Fruit fly (Drosophila melanogaster) whole organism, pupa: ENCODE data around the gene HSPBAP1.

Experiments used
- CG10348 ChIP-seq: fragments of 200-800 bp; sonication (Bioruptor generic); IDR thresholded peaks from 2 replicates; pipeline ENCODE4 v1.3.6; 2022; ENCODE audit warnings: missing biosample characterization, missing genetic modification characterization
- CG12605 ChIP-seq: fragments of 200-800 bp; sonication (Bioruptor generic); IDR thresholded peaks from 2 replicates; pipeline ENCODE4 v1.3.6; 2022; ENCODE audit warnings: missing biosample characterization, missing genetic modification characterization
- CG13204 ChIP-seq: fragments of 200-800 bp; sonication (Bioruptor generic); optimal IDR thresholded peaks from 2 replicates; lab custom pipeline; 2018; ENCODE audit warnings: missing biosample characterization, mild to moderate bottlenecking, missing genetic modification characterization, moderate library complexity
- CG14655 ChIP-seq: fragments of 200-800 bp; sonication (Bioruptor generic); optimal IDR thresholded peaks from 3 replicates; lab custom pipeline; 2017; ENCODE audit warnings: mild to moderate bottlenecking, missing biosample characterization, missing genetic modification reagents, missing genetic modification characterization
- CG15710 ChIP-seq: fragments of 200-800 bp; sonication (Bioruptor generic); optimal IDR thresholded peaks from 2 replicates; lab custom pipeline; 2018; ENCODE audit warnings: missing biosample characterization, mild to moderate bottlenecking, missing genetic modification characterization, moderate library complexity
- CG17806 ChIP-seq: fragments of 200-800 bp; sonication (Bioruptor generic); optimal IDR thresholded peaks from 2 replicates; lab custom pipeline; 2018; ENCODE audit warnings: missing biosample characterization, mild to moderate bottlenecking, missing genetic modification characterization, moderate library complexity
- CG32121 ChIP-seq: fragments of 200-800 bp; sonication (Bioruptor generic); IDR thresholded peaks from 2 replicates; pipeline ENCODE4 v1.3.6; 2022; ENCODE audit warnings: missing biosample characterization, missing genetic modification characterization
- CG34367 ChIP-seq: fragments of 200-800 bp; sonication (Bioruptor generic); optimal IDR thresholded peaks from 2 replicates; lab custom pipeline; 2018; ENCODE audit warnings: missing biosample characterization, mild to moderate bottlenecking, missing genetic modification characterization
- CG4496 ChIP-seq: fragments of 200-800 bp; sonication (Bioruptor generic); IDR thresholded peaks from 3 replicates; pipeline ENCODE4 v1.3.6; 2022; ENCODE audit warnings: missing biosample characterization, missing genetic modification characterization
- CG8159 ChIP-seq: fragments of 200-800 bp; sonication (Bioruptor generic); optimal IDR thresholded peaks from 3 replicates; lab custom pipeline; 2018; ENCODE audit warnings: missing biosample characterization, mild to moderate bottlenecking, missing genetic modification characterization, moderate library complexity
- CG8301 ChIP-seq: fragments of 200-800 bp; sonication (Bioruptor generic); optimal IDR thresholded peaks from 2 replicates; lab custom pipeline; 2018; ENCODE audit warnings: missing biosample characterization, mild to moderate bottlenecking, missing genetic modification characterization
- CG9948 ChIP-seq: fragments of 200-800 bp; sonication (Bioruptor generic); optimal IDR thresholded peaks from 2 replicates; lab custom pipeline; 2018; ENCODE audit warnings: missing biosample characterization, mild to moderate bottlenecking, missing genetic modification characterization, moderate library complexity
- D1 ChIP-seq: fragments of 200-800 bp; sonication (Bioruptor generic); optimal IDR thresholded peaks from 2 replicates; lab custom pipeline; 2018; ENCODE audit warnings: missing biosample characterization, mild to moderate bottlenecking, missing genetic modification characterization, moderate library complexity
- EcR ChIP-seq: fragments of 200-800 bp; sonication (Bioruptor generic); optimal IDR thresholded peaks from 3 replicates; lab custom pipeline; 2019; ENCODE audit warnings: missing biosample characterization, missing genetic modification characterization, mild to moderate bottlenecking, moderate library complexity, missing genetic modification reagents
- Ets98B ChIP-seq: fragments of 200-800 bp; sonication (Bioruptor generic); IDR thresholded peaks from 2 replicates; pipeline ENCODE4 v1.3.6; 2022; ENCODE audit warnings: missing biosample characterization, missing genetic modification characterization
- Pif1A ChIP-seq: fragments of 200-800 bp; sonication (Bioruptor generic); optimal IDR thresholded peaks from 3 replicates; lab custom pipeline; 2016; ENCODE audit warnings: missing biosample characterization, missing genetic modification characterization
- Pif1B ChIP-seq: fragments of 200-800 bp; sonication (Bioruptor generic); optimal IDR thresholded peaks from 3 replicates; lab custom pipeline; 2016; ENCODE audit warnings: missing biosample characterization, missing genetic modification characterization
- Snoo ChIP-seq: fragments of 200-800 bp; sonication (Bioruptor generic); optimal IDR thresholded peaks from 3 replicates; lab custom pipeline; 2017; ENCODE audit warnings: missing biosample characterization, mild to moderate bottlenecking, missing genetic modification characterization, inconsistent platforms
- fd96Ca ChIP-seq: fragments of 200-800 bp; sonication (Bioruptor generic); IDR thresholded peaks from 3 replicates; pipeline ENCODE4 v1.3.6; 2022; ENCODE audit warnings: missing biosample characterization, missing genetic modification characterization
- gl ChIP-seq: fragments of 200-800 bp; sonication (Bioruptor generic); optimal IDR thresholded peaks from 2 replicates; lab custom pipeline; 2018; ENCODE audit warnings: missing biosample characterization, mild to moderate bottlenecking, missing genetic modification characterization
- rn ChIP-seq: fragments of 200-800 bp; sonication (Bioruptor generic); IDR thresholded peaks from 2 replicates; pipeline ENCODE4 v1.3.6; 2022; ENCODE audit warnings: missing biosample characterization, missing genetic modification characterization

Gene HSPBAP1

dm6 chr3R:27706581-27707181 lies 11.6 kb downstream of the HSPBAP1 start, which contains the start of the genes CROT and CG12877:
TSS of gene CROT (minus strand) at chr3R:27706751.
TSS of gene CG12877 (plus strand) at chr3R:27707100.
- TF ChIP-seq CG12605 (GFP tag; lab: Robert Waterston, UW): no peak
- TF ChIP-seq EcR: no peak
- TF ChIP-seq CG13204 (GFP tag; lab: Kevin White, UChicago): no peak
- TF ChIP-seq CG17806 (tag; lab: Kevin White, UChicago): peak; percentile 67
- no peak for TF ChIP-seq gl
- peak; percentile 76 for TF ChIP-seq CG9948 (tag; lab: Kevin White, UChicago)
- TF ChIP-seq fd96Ca: peak; percentile 82
- peak; percentile 73 for TF ChIP-seq CG34367 (tag; lab: Kevin White, UChicago)
- TF ChIP-seq Pif1B (GFP tag; lab: Kevin White, UChicago): peak; percentile 61
- peak; percentile 79 for TF ChIP-seq CG15710 (tag; lab: Kevin White, UChicago)
- TF ChIP-seq CG32121 (GFP tag; lab: Robert Waterston, UW): peak; percentile 75
- peak; percentile 49; the same call in 1 of the 2 replicates for TF ChIP-seq rn (GFP tag; lab: Robert Waterston, UW)
- TF ChIP-seq CG8159 (tag; lab: Kevin White, UChicago): peak; percentile 75
- peak; percentile 54 for TF ChIP-seq Pif1A (GFP tag; lab: Kevin White, UChicago)
- TF ChIP-seq CG8301: peak; percentile 47
- peak; percentile 77 for TF ChIP-seq Snoo
- TF ChIP-seq CG10348 (GFP tag; lab: Robert Waterston, UW): no peak
- TF ChIP-seq CG4496: peak; percentile 84
- peak; percentile 87 for TF ChIP-seq Ets98B (GFP tag; lab: Robert Waterston, UW)
- TF ChIP-seq CG14655 (GFP tag; lab: Kevin White, UChicago): no peak
- TF ChIP-seq D1 (tag; lab: Kevin White, UChicago): no peak

dm6 chr3R:27736367-27737005 lies 41.5 kb downstream of the HSPBAP1 start, which contains the start of gene Ets98B:
TSS of gene Ets98B (plus strand) at chr3R:27736538.
- peak; percentile 17 for TF ChIP-seq CG8159 (tag; lab: Kevin White, UChicago)
- peak; percentile 30 for TF ChIP-seq Pif1B (GFP tag; lab: Kevin White, UChicago)
- TF ChIP-seq fd96Ca: 0 out of 3 replicates have a peak, but pooled peaks have one; percentile 30
- peak; percentile 71 for TF ChIP-seq CG4496
- TF ChIP-seq CG9948 (tag; lab: Kevin White, UChicago): no peak
- TF ChIP-seq D1 (tag; lab: Kevin White, UChicago): no peak
- TF ChIP-seq Ets98B (GFP tag; lab: Robert Waterston, UW): 0 out of 2 replicates have a peak, but pooled peaks have one; percentile 52
- TF ChIP-seq CG13204 (GFP tag; lab: Kevin White, UChicago): peak; percentile 43

- TF ChIP-seq CG8159 (tag; lab: Kevin White, UChicago) (no peak), CG13204 (GFP tag; lab: Kevin White, UChicago) (no peak)
These were observed 42.0 kb downstream of the HSPBAP1 start for dm6 chr3R:27737038-27737437.

dm6 chr3R:27738287-27738686 lies 43.3 kb downstream of the HSPBAP1 start:
- TF ChIP-seq CG8301: peak; percentile 2
- TF ChIP-seq CG4496: peak; percentile 79
- TF ChIP-seq rn (GFP tag; lab: Robert Waterston, UW): 0 out of 2 replicates have a peak, but pooled peaks have one; percentile 10
- no peak for TF ChIP-seq EcR
- peak; percentile 88 for TF ChIP-seq Ets98B (GFP tag; lab: Robert Waterston, UW)
- TF ChIP-seq CG17806 (tag; lab: Kevin White, UChicago): peak; percentile 19
- peak; percentile 33 for TF ChIP-seq CG14655 (GFP tag; lab: Kevin White, UChicago)
- TF ChIP-seq CG8159 (tag; lab: Kevin White, UChicago): no peak
- TF ChIP-seq Snoo: peak; percentile 0
- no peak for TF ChIP-seq CG13204 (GFP tag; lab: Kevin White, UChicago)
- no peak for TF ChIP-seq CG15710 (tag; lab: Kevin White, UChicago)
- TF ChIP-seq fd96Ca: peak; percentile 52; the same call in 2 of the 3 replicates

- no peak for TF ChIP-seq CG9948 (tag; lab: Kevin White, UChicago)
- TF ChIP-seq CG32121 (GFP tag; lab: Robert Waterston, UW): no peak
- TF ChIP-seq CG10348 (GFP tag; lab: Robert Waterston, UW): no peak
- no peak for TF ChIP-seq CG4496
- no peak for TF ChIP-seq Ets98B (GFP tag; lab: Robert Waterston, UW)
- no peak for TF ChIP-seq CG12605 (GFP tag; lab: Robert Waterston, UW)
- no peak for TF ChIP-seq D1 (tag; lab: Kevin White, UChicago)
- TF ChIP-seq fd96Ca: no peak
- TF ChIP-seq CG14655 (GFP tag; lab: Kevin White, UChicago): no peak
- TF ChIP-seq EcR: no peak
- TF ChIP-seq Snoo: no peak
- TF ChIP-seq CG34367 (tag; lab: Kevin White, UChicago): no peak
- TF ChIP-seq gl: no peak
- TF ChIP-seq Pif1A (GFP tag; lab: Kevin White, UChicago): no peak
- TF ChIP-seq Pif1B (GFP tag; lab: Kevin White, UChicago): no peak
- no peak for TF ChIP-seq CG8159 (tag; lab: Kevin White, UChicago)
These were observed 45.0 kb downstream of the HSPBAP1 start for dm6 chr3R:27739999-27740398.

dm6 chr3R:27740692-27741091 lies 45.7 kb downstream of the HSPBAP1 start:
- TF ChIP-seq CG9948 (tag; lab: Kevin White, UChicago) (no peak), CG15710 (tag; lab: Kevin White, UChicago) (no peak), CG13204 (GFP tag; lab: Kevin White, UChicago) (no peak), CG4496 (no peak), CG8301 (no peak), CG34367 (tag; lab: Kevin White, UChicago) (no peak), fd96Ca (no peak), D1 (tag; lab: Kevin White, UChicago) (no peak), EcR (no peak), rn (GFP tag; lab: Robert Waterston, UW) (no peak), Ets98B (GFP tag; lab: Robert Waterston, UW) (no peak), gl (no peak), CG8159 (tag; lab: Kevin White, UChicago) (no peak), CG32121 (GFP tag; lab: Robert Waterston, UW) (no peak), Pif1A (GFP tag; lab: Kevin White, UChicago) (no peak), CG10348 (GFP tag; lab: Robert Waterston, UW) (no peak)
